Fruit fly (Drosophila melanogaster) whole organism, embryonic: ENCODE data around the gene CG13912.

ENCODE experiments used
- Asciz ChIP-seq: fragments of 200-800 bp; sonication (Bioruptor generic); optimal IDR thresholded peaks from 2 replicates; lab custom pipeline; 2017; ENCODE audit warnings: missing biosample characterization, mild to moderate bottlenecking, missing genetic modification characterization, missing genetic modification reagents
- BtbVII ChIP-seq: fragments of 200-800 bp; sonication (Bioruptor generic); optimal IDR thresholded peaks from 3 replicates; lab custom pipeline; 2017; ENCODE audit warnings: missing biosample characterization, mild to moderate bottlenecking, missing genetic modification characterization
- CG10267 ChIP-seq: fragments of 200-800 bp; sonication (Bioruptor generic); optimal IDR thresholded peaks from 2 replicates; lab custom pipeline; 2018; ENCODE audit warnings: missing biosample characterization, mild to moderate bottlenecking, missing genetic modification characterization, moderate library complexity
- CG10543 ChIP-seq: fragments of 200-800 bp; sonication (Bioruptor generic); optimal IDR thresholded peaks from 3 replicates; lab custom pipeline; 2017; ENCODE audit warnings: missing biosample characterization, mild to moderate bottlenecking, missing genetic modification characterization, moderate library complexity
- CG12299 ChIP-seq: fragments of 200-800 bp; sonication (Bioruptor generic); optimal IDR thresholded peaks from 2 replicates; lab custom pipeline; 2018; ENCODE audit warnings: missing biosample characterization, mild to moderate bottlenecking, missing genetic modification characterization
- CG13894 ChIP-seq: fragments of 200-800 bp; sonication (Bioruptor generic); optimal IDR thresholded peaks from 3 replicates; lab custom pipeline; 2018; ENCODE audit warnings: missing biosample characterization, mild to moderate bottlenecking, missing genetic modification characterization, moderate library complexity
- CG14441 ChIP-seq: fragments of 200-800 bp; sonication (Bioruptor generic); IDR thresholded peaks from 2 replicates; pipeline ENCODE4 v1.3.6; 2022; ENCODE audit warnings: missing biosample characterization, missing genetic modification characterization
- CG15269 ChIP-seq: fragments of 200-800 bp; sonication (Bioruptor generic); optimal IDR thresholded peaks from 2 replicates; lab custom pipeline; 2018; ENCODE audit warnings: missing biosample characterization, mild to moderate bottlenecking, missing genetic modification characterization, moderate library complexity
- CG1529 ChIP-seq: fragments of 200-800 bp; sonication (Bioruptor generic); optimal IDR thresholded peaks from 3 replicates; lab custom pipeline; 2018; ENCODE audit warnings: missing biosample characterization, missing genetic modification characterization
- CG15601 ChIP-seq: fragments of 200-800 bp; sonication (Bioruptor generic); optimal IDR thresholded peaks from 3 replicates; lab custom pipeline; 2019; ENCODE audit warnings: missing biosample characterization, mild to moderate bottlenecking, missing genetic modification characterization, moderate library complexity
- CG17568 ChIP-seq: fragments of 200-800 bp; sonication (Bioruptor generic); optimal IDR thresholded peaks from 2 replicates; lab custom pipeline; 2018; ENCODE audit warnings: missing biosample characterization, mild to moderate bottlenecking, missing genetic modification characterization, moderate library complexity
- CG1792 ChIP-seq: fragments of 200-800 bp; sonication (Bioruptor generic); optimal IDR thresholded peaks from 2 replicates; lab custom pipeline; 2016; ENCODE audit warnings: missing biosample characterization, missing genetic modification characterization
- CG31224 ChIP-seq: fragments of 200-800 bp; sonication (Bioruptor generic); IDR thresholded peaks from 2 replicates; pipeline ENCODE4 v1.3.6; 2022; ENCODE audit warnings: missing biosample characterization, missing genetic modification characterization
- CG3281 ChIP-seq: fragments of 200-800 bp; sonication (Bioruptor generic); optimal IDR thresholded peaks from 3 replicates; lab custom pipeline; 2017; ENCODE audit warnings: missing biosample characterization, mild to moderate bottlenecking, missing genetic modification characterization
- CG33213 ChIP-seq: fragments of 200-800 bp; sonication (Bioruptor generic); optimal IDR thresholded peaks from 3 replicates; lab custom pipeline; 2016; ENCODE audit warnings: missing biosample characterization, missing genetic modification characterization
- CG4424 ChIP-seq: fragments of 200-800 bp; sonication (Bioruptor generic); optimal IDR thresholded peaks from 3 replicates; lab custom pipeline; 2016; ENCODE audit warnings: missing biosample characterization, missing genetic modification characterization
- CG5180 ChIP-seq: fragments of 200-800 bp; sonication (Bioruptor generic); optimal IDR thresholded peaks from 3 replicates; lab custom pipeline; 2017; ENCODE audit warnings: missing biosample characterization, missing genetic modification characterization, mild to moderate bottlenecking, moderate library complexity, missing genetic modification reagents
- CG6254 ChIP-seq: fragments of 200-800 bp; sonication (Bioruptor generic); optimal IDR thresholded peaks from 3 replicates; lab custom pipeline; 2017; ENCODE audit warnings: mild to moderate bottlenecking, missing biosample characterization, missing genetic modification reagents, missing genetic modification characterization
- CG6689 ChIP-seq: fragments of 200-800 bp; sonication (Bioruptor generic); IDR thresholded peaks from 2 replicates; pipeline ENCODE4 v1.3.6; 2022; ENCODE audit warnings: missing biosample characterization, missing genetic modification characterization
- CG6765 ChIP-seq: fragments of 200-800 bp; sonication (Bioruptor generic); optimal IDR thresholded peaks from 3 replicates; lab custom pipeline; 2017; ENCODE audit warnings: missing biosample characterization, mild to moderate bottlenecking, missing genetic modification characterization
- CG6813 ChIP-seq: fragments of 200-800 bp; sonication (Bioruptor generic); optimal IDR thresholded peaks from 2 replicates; lab custom pipeline; 2017; ENCODE audit warnings: missing biosample characterization, missing genetic modification characterization, mild to moderate bottlenecking, moderate library complexity, missing genetic modification reagents
- CG7839 ChIP-seq: fragments of 200-800 bp; sonication (Bioruptor generic); optimal IDR thresholded peaks from 3 replicates; lab custom pipeline; 2018; ENCODE audit warnings: missing biosample characterization, mild to moderate bottlenecking, missing genetic modification characterization, moderate library complexity
- CG9609 ChIP-seq: fragments of 200-800 bp; sonication (Bioruptor generic); optimal IDR thresholded peaks from 3 replicates; lab custom pipeline; 2016; ENCODE audit warnings: missing biosample characterization, missing genetic modification characterization
- GATAe ChIP-seq: fragments of 200-800 bp; sonication (Bioruptor generic); conservative IDR thresholded peaks from 2 replicates; pipeline ENCODE4 v1.3.6; 2022; ENCODE audit warnings: missing biosample characterization, missing genetic modification characterization
- Hand ChIP-seq: fragments of 200-800 bp; sonication (Bioruptor generic); optimal IDR thresholded peaks from 2 replicates; lab custom pipeline; 2017; ENCODE audit warnings: mild to moderate bottlenecking, missing biosample characterization, missing genetic modification reagents, missing genetic modification characterization
- Hmr ChIP-seq: fragments of 200-800 bp; sonication (Bioruptor generic); optimal IDR thresholded peaks from 3 replicates; lab custom pipeline; 2017; ENCODE audit warnings: mild to moderate bottlenecking, missing biosample characterization, missing genetic modification reagents, missing genetic modification characterization
- Hr51 ChIP-seq, 2 experiments: fragments of 200-800 bp; sonication (Bioruptor generic); optimal IDR thresholded peaks; 2 replicates in 1 of 2; 3 replicates in 1 of 2; lab custom pipeline; 2016 to 2018; ENCODE audit warnings: missing biosample characterization in 2 of 2, missing genetic modification characterization in 2 of 2, mild to moderate bottlenecking in 1 of 2, moderate library complexity in 1 of 2
- Med ChIP-seq: fragments of 200-800 bp; sonication (Bioruptor generic); peaks from one replicate; lab custom pipeline; 2016; ENCODE audit warnings: missing biosample characterization, missing genetic modification characterization, mild to moderate bottlenecking, inconsistent platforms, moderate library complexity
- Nf-YB ChIP-seq: fragments of 200-800 bp; sonication (Bioruptor generic); optimal IDR thresholded peaks from 3 replicates; lab custom pipeline; 2019; ENCODE audit warnings: missing biosample characterization, mild to moderate bottlenecking, missing genetic modification characterization, moderate library complexity
- Opbp ChIP-seq: fragments of 200-800 bp; sonication (Bioruptor generic); IDR thresholded peaks from 3 replicates; pipeline ENCODE4 v1.3.6; 2022; ENCODE audit warnings: missing biosample characterization, missing genetic modification characterization; ENCODE audit not compliant: partially characterized antibody
- Ravus ChIP-seq: fragments of 200-800 bp; sonication (Bioruptor generic); IDR thresholded peaks from 2 replicates; pipeline ENCODE4 v1.3.6; 2022; ENCODE audit warnings: missing biosample characterization, missing genetic modification characterization
- Vsx1 ChIP-seq: fragments of 200-800 bp; sonication (Bioruptor generic); optimal IDR thresholded peaks from 2 replicates; lab custom pipeline; 2017; ENCODE audit warnings: missing biosample characterization, mild to moderate bottlenecking, missing genetic modification characterization, missing genetic modification reagents
- ap ChIP-seq: fragments of 200-800 bp; sonication (Bioruptor generic); IDR thresholded peaks from 2 replicates; pipeline ENCODE4 v1.3.6; 2022; ENCODE audit warnings: missing biosample characterization, missing genetic modification characterization
- ase ChIP-seq: fragments of 200-800 bp; sonication (Bioruptor generic); IDR thresholded peaks from 3 replicates; pipeline ENCODE4 v1.3.6; 2022; ENCODE audit warnings: missing biosample characterization, missing genetic modification characterization
- bigmax ChIP-seq: fragments of 200-800 bp; sonication (Bioruptor generic); optimal IDR thresholded peaks from 2 replicates; lab custom pipeline; 2018; ENCODE audit warnings: missing biosample characterization, mild to moderate bottlenecking, missing genetic modification characterization
- bsh ChIP-seq, 2 experiments: fragments of 200-800 bp; sonication (Bioruptor generic); optimal IDR thresholded peaks; 2 replicates each; lab custom pipeline; 2017 to 2018; ENCODE audit warnings: mild to moderate bottlenecking in 2 of 2, missing biosample characterization in 2 of 2, missing genetic modification characterization in 2 of 2, moderate library complexity in 1 of 2
- cad ChIP-seq: fragments of >200 bp; optimal IDR thresholded peaks from 2 replicates; lab custom pipeline; 2017; ENCODE audit warnings: missing biosample characterization, missing genetic modification characterization
- caup ChIP-seq: fragments of 200-800 bp; sonication (Bioruptor generic); optimal IDR thresholded peaks from 3 replicates; lab custom pipeline; 2017; ENCODE audit warnings: missing biosample characterization, mild to moderate bottlenecking, missing genetic modification characterization, moderate library complexity; ENCODE audit not compliant: severe bottlenecking
- cwo ChIP-seq: fragments of 200-800 bp; sonication (Bioruptor generic); optimal IDR thresholded peaks from 3 replicates; lab custom pipeline; 2017; ENCODE audit warnings: missing biosample characterization, missing genetic modification characterization, mild to moderate bottlenecking, moderate library complexity, missing genetic modification reagents
- exex ChIP-seq: fragments of 200-800 bp; sonication (Bioruptor generic); optimal IDR thresholded peaks from 4 replicates; lab custom pipeline; 2018; ENCODE audit warnings: missing biosample characterization, mild to moderate bottlenecking, missing genetic modification characterization, moderate library complexity
- gcm2 ChIP-seq: fragments of 200-800 bp; sonication (Bioruptor generic); optimal IDR thresholded peaks from 2 replicates; lab custom pipeline; 2016; ENCODE audit warnings: missing biosample characterization, missing genetic modification characterization
- grn ChIP-seq: fragments of 200-800 bp; sonication (Bioruptor generic); optimal IDR thresholded peaks from 3 replicates; lab custom pipeline; 2017; ENCODE audit warnings: missing biosample characterization, missing genetic modification characterization
- ind ChIP-seq: fragments of 200-800 bp; sonication (Bioruptor generic); optimal IDR thresholded peaks from 3 replicates; lab custom pipeline; 2016; ENCODE audit warnings: missing biosample characterization, missing genetic modification characterization
- kah ChIP-seq: fragments of 200-800 bp; sonication (Bioruptor generic); optimal IDR thresholded peaks from 2 replicates; lab custom pipeline; 2018; ENCODE audit warnings: missing biosample characterization, mild to moderate bottlenecking, missing genetic modification characterization
- mld ChIP-seq: fragments of 200-800 bp; sonication (Bioruptor generic); IDR thresholded peaks from 3 replicates; pipeline ENCODE4 v1.3.6; 2022; ENCODE audit warnings: missing biosample characterization, missing genetic modification characterization; ENCODE audit not compliant: partially characterized antibody
- nerfin-2 ChIP-seq: fragments of 200-800 bp; sonication (Bioruptor generic); IDR thresholded peaks from 2 replicates; pipeline ENCODE4 v1.3.6; 2022; ENCODE audit warnings: missing biosample characterization, missing genetic modification characterization; ENCODE audit not compliant: partially characterized antibody
- salm ChIP-seq: fragments of 200-800 bp; sonication (Bioruptor generic); optimal IDR thresholded peaks from 2 replicates; lab custom pipeline; 2018; ENCODE audit warnings: missing biosample characterization, mild to moderate bottlenecking, missing genetic modification characterization
- sd ChIP-seq: fragments of 200-800 bp; sonication (Bioruptor generic); optimal IDR thresholded peaks from 3 replicates; lab custom pipeline; 2018; ENCODE audit warnings: missing biosample characterization, mild to moderate bottlenecking, missing genetic modification characterization, moderate library complexity
- sug ChIP-seq: fragments of 200-800 bp; optimal IDR thresholded peaks from 2 replicates; lab custom pipeline; 2019; ENCODE audit warnings: missing biosample characterization, mild to moderate bottlenecking, missing genetic modification characterization, moderate library complexity

Gene CG13912

dm6 chr3L:1169617-1170016 lies 19.8 kb upstream of the CG13912 start (continued):
- TF ChIP-seq CG4424 (GFP tag; lab: Kevin White, UChicago) (no peak), Opbp (no peak), Nf-YB (GFP tag; lab: Kevin White, UChicago) (peak; percentile 6), gcm2 (GFP tag; lab: Kevin White, UChicago) (no peak), CG10543 (GFP tag; lab: Kevin White, UChicago) (peak; percentile 45), CG14441 (peak; percentile 41), salm (peak; percentile 61), CG17568 (GFP tag; lab: Kevin White, UChicago) (peak; percentile 33), CG6813 (GFP tag; lab: Kevin White, UChicago) (peak; percentile 39), cad (GFP tag; lab: Kevin White, UChicago) (peak; percentile 66), GATAe (GFP tag; lab: Robert Waterston, UW) (0 out of 2 replicates have a peak, but pooled peaks have one; percentile 30), mld (GFP tag; lab: Robert Waterston, UW) (no peak), CG31224 (0 out of 2 replicates have a peak, but pooled peaks have one; percentile 13), BtbVII (GFP tag; lab: Kevin White, UChicago) (peak; percentile 4), CG6689 (GFP tag; lab: Robert Waterston, UW) (no peak), Asciz (GFP tag; lab: Kevin White, UChicago) (peak; percentile 50), cwo (GFP tag; lab: Kevin White, UChicago) (peak; percentile 30), Hmr (GFP tag; lab: Kevin White, UChicago) (peak; percentile 32), Hand (GFP tag; lab: Kevin White, UChicago) (peak; percentile 7), CG5180 (GFP tag; lab: Kevin White, UChicago) (peak; percentile 0), CG9609 (GFP tag; lab: Kevin White, UChicago) (no peak), kah (no peak), bigmax (GFP tag; lab: Kevin White, UChicago) (no peak), CG15269 (tag; lab: Kevin White, UChicago) (peak; percentile 39), ase (GFP tag; lab: Robert Waterston, UW) (no peak), CG12299 (tag; lab: Kevin White, UChicago) (no peak), Hr51 (GFP tag; optimal IDR thresholded peaks at IDR 0.05; lab: Kevin White, UChicago) (peak in 1 of 2 experiments; percentile 47), grn (GFP tag; lab: Kevin White, UChicago) (peak; percentile 65), CG10267 (tag; lab: Kevin White, UChicago) (no peak), bsh (GFP tag; optimal IDR thresholded peaks at IDR 0.05; lab: Kevin White, UChicago) (peak in 1 of 2 experiments; percentile 3), nerfin-2 (GFP tag; lab: Robert Waterston, UW) (no peak), caup (GFP tag; lab: Kevin White, UChicago) (peak; percentile 5), CG6254 (GFP tag; lab: Kevin White, UChicago) (peak; percentile 50), CG33213 (GFP tag; lab: Kevin White, UChicago) (no peak), CG3281 (GFP tag; lab: Kevin White, UChicago) (peak; percentile 37), CG13894 (tag; lab: Kevin White, UChicago) (no peak), CG1529 (peak; percentile 26), Vsx1 (GFP tag; lab: Kevin White, UChicago) (peak; percentile 6), Ravus (no peak), ap (GFP tag; lab: Robert Waterston, UW) (no peak), CG7839 (tag; lab: Kevin White, UChicago) (peak; percentile 10), exex (tag; lab: Kevin White, UChicago) (peak; percentile 95), Med (GFP tag; lab: Kevin White, UChicago) (peak; percentile 38), ind (GFP tag; lab: Kevin White, UChicago) (no peak), CG1792 (GFP tag; lab: Kevin White, UChicago) (no peak), CG15601 (tag; lab: Kevin White, UChicago) (peak; percentile 2), sd (tag; lab: Kevin White, UChicago) (peak; percentile 1), CG6765 (GFP tag; lab: Kevin White, UChicago) (peak; percentile 9), sug (tag; lab: Kevin White, UChicago) (peak; percentile 55)
